Worm (Caenorhabditis elegans): Measurements from ENCODE around the gene C06E1.7.

C06E1.7 gene

ce11 chrIII:8575359-8576101 lies 18.0 kb downstream of the C06E1.7 start:
- TF ChIP-seq ama-1 (optimal IDR thresholded peaks at IDR 0.05), result no peak
- peak; percentile 51 for TF ChIP-seq elt-1 (tag; optimal IDR thresholded peaks at IDR 0.05)
- TF ChIP-seq snpc-4 (tag; optimal IDR thresholded peaks at IDR 0.05), result peak; percentile 71
- peak; percentile 93 for TF ChIP-seq nhr-23 (tag; optimal IDR thresholded peaks at IDR 0.05)

DNA sequence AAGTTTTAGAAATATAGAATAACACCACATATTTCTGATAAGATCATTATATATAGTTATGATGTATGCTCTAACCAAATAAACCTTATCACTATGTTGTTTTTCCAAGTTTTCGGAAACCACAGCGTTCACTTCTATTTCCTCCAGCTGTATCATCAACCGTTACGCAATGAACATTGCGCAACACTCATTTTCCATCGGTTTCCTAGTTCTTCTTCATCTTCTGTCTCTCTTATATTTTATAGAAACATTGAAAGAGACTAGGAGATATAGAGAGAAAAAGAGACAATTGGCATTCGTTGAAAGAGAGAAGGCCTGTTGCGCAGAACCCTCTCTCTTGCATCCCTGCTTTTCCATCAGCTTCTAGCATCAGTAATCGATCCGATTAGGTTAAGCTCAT lies 19.2 kb downstream of the C06E1.7 start:
- no peak for TF ChIP-seq sea-2 (GFP tag; optimal IDR thresholded peaks at IDR 0.05)
- TF ChIP-seq nhr-23 (tag; optimal IDR thresholded peaks at IDR 0.05), result peak; percentile 19

ce11 chrIII:8573869-8574268 lies 19.7 kb downstream of the C06E1.7 start:
- no peak for TF ChIP-seq ZK546.5 (tag; optimal IDR thresholded peaks at IDR 0.05)
- no peak for TF ChIP-seq ceh-82 (tag; optimal IDR thresholded peaks at IDR 0.05)
- TF ChIP-seq nhr-23 (tag; optimal IDR thresholded peaks at IDR 0.05), result peak; percentile 67
- TF ChIP-seq R02D3.7 (tag; optimal IDR thresholded peaks at IDR 0.05), result no peak
- no peak for TF ChIP-seq nhr-77 (tag; optimal IDR thresholded peaks at IDR 0.05)
- TF ChIP-seq elt-1 (tag; optimal IDR thresholded peaks at IDR 0.05), result peak; percentile 96

ce11 chrIII:8573301-8573700 lies 20.2 kb downstream of the C06E1.7 start:
- no peak for TF ChIP-seq nfya-1 (tag; optimal IDR thresholded peaks at IDR 0.05; ENCODE audit: insufficient read depth)
- no peak for TF ChIP-seq ceh-82 (tag; optimal IDR thresholded peaks at IDR 0.05)
- TF ChIP-seq nhr-11 (tag; optimal IDR thresholded peaks at IDR 0.05), result no peak
- no peak for TF ChIP-seq fos-1 (tag; optimal IDR thresholded peaks at IDR 0.05)
- no peak for TF ChIP-seq lsy-12 (tag; optimal IDR thresholded peaks at IDR 0.05)
- no peak for TF ChIP-seq nhr-12 (tag; optimal IDR thresholded peaks at IDR 0.05)
- no peak for TF ChIP-seq sea-2 (GFP tag; optimal IDR thresholded peaks at IDR 0.05)
- TF ChIP-seq nhr-77 (tag; optimal IDR thresholded peaks at IDR 0.05), result no peak

DNA sequence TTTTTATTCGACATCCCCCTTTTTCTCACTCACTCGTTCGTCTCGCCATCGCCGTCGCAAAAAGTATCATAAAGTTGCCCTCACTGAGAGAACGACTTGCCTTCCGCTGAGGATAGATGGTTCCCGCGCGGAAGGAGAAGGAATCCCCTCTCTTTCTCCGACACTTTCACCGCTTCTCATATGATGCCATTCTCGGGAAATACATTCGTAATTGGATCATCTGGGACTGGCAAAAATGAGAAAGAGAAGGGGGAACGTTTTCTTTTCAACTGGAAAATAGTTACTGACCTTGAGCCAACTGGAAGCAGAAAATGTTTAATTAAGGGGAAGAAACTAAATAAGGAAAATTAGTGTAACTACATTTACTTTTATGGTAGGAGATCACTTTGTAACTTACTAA lies 21.7 kb downstream of the C06E1.7 start:
- TF ChIP-seq unc-39 (tag; optimal IDR thresholded peaks at IDR 0.05), result no peak
- TF ChIP-seq nhr-25 (tag; optimal IDR thresholded peaks at IDR 0.05), result peak; percentile 35
- TF ChIP-seq nfya-1 (tag; optimal IDR thresholded peaks at IDR 0.05; ENCODE audit: insufficient read depth), result no peak
- TF ChIP-seq ceh-9 (tag; optimal IDR thresholded peaks at IDR 0.05), result no peak
- TF ChIP-seq ceh-16 (tag; optimal IDR thresholded peaks at IDR 0.05), result no peak
- no peak for TF ChIP-seq zag-1 (tag; optimal IDR thresholded peaks at IDR 0.05)
- TF ChIP-seq mml-1 (tag; optimal IDR thresholded peaks at IDR 0.05), result no peak
- TF ChIP-seq lsy-12 (tag; optimal IDR thresholded peaks at IDR 0.05), result no peak

ce11 chrIII:8570289-8570688 lies 23.2 kb downstream of the C06E1.7 start:
- TF ChIP-seq elt-1 (tag; optimal IDR thresholded peaks at IDR 0.05) (no peak), pha-4 (tag; optimal IDR thresholded peaks at IDR 0.05) (no peak), hmg-11 (tag; optimal IDR thresholded peaks at IDR 0.05) (no peak), eor-1 (tag; optimal IDR thresholded peaks at IDR 0.05) (no peak), egl-27 (tag; optimal IDR thresholded peaks at IDR 0.05) (no peak), jun-1 (tag; optimal IDR thresholded peaks at IDR 0.05) (no peak), pqm-1 (tag; optimal IDR thresholded peaks at IDR 0.05) (no peak), aly-2 (tag; optimal IDR thresholded peaks at IDR 0.05) (no peak), daf-12 (tag; optimal IDR thresholded peaks at IDR 0.05) (no peak)

DNA sequence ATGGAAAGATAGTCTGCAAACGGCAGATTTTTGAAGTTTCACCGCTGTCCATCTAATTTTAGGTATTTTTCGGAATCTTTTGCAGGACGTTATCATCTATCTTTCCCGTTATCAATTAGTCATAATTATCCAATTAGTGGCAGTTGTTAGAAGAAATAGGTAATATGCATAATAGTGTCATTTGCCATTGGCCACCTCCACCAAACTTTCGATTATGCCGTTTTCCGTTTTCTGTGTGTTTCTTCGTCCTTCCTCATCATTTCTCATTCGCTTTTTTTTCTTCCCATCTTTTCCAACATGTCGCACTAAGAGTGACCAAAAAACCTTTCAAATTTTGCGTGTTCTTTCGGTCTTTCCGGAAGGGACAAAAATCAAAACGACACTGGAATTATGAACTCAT lies 29.1 kb downstream of the C06E1.7 start:
- TF ChIP-seq ztf-4 (tag; optimal IDR thresholded peaks at IDR 0.05) (no peak), zag-1 (tag; optimal IDR thresholded peaks at IDR 0.05) (no peak), elt-1 (tag; optimal IDR thresholded peaks at IDR 0.05) (no peak), ceh-28 (tag; optimal IDR thresholded peaks at IDR 0.05) (no peak), nhr-77 (tag; optimal IDR thresholded peaks at IDR 0.05) (no peak), pha-4 (tag; optimal IDR thresholded peaks at IDR 0.05) (no peak), nhr-67 (tag; optimal IDR thresholded peaks at IDR 0.05) (no peak), elt-2 (tag; optimal IDR thresholded peaks at IDR 0.05) (no peak), snpc-4 (tag; optimal IDR thresholded peaks at IDR 0.05) (no peak), nhr-76 (tag; optimal IDR thresholded peaks at IDR 0.05) (no peak), fos-1 (tag; optimal IDR thresholded peaks at IDR 0.05) (no peak), mdl-1 (tag; optimal IDR thresholded peaks at IDR 0.05) (no peak), unc-62 (GFP tag; optimal IDR thresholded peaks at IDR 0.05) (no peak), ztf-11 (tag; optimal IDR thresholded peaks at IDR 0.05) (no peak), unc-39 (tag; optimal IDR thresholded peaks at IDR 0.05) (no peak), nhr-43 (tag; optimal IDR thresholded peaks at IDR 0.05; ENCODE audit: poor library complexity, severe bottlenecking) (no peak)
